Fruit fly (Drosophila melanogaster): ENCODE results near the gene CG8065.

DNA sequence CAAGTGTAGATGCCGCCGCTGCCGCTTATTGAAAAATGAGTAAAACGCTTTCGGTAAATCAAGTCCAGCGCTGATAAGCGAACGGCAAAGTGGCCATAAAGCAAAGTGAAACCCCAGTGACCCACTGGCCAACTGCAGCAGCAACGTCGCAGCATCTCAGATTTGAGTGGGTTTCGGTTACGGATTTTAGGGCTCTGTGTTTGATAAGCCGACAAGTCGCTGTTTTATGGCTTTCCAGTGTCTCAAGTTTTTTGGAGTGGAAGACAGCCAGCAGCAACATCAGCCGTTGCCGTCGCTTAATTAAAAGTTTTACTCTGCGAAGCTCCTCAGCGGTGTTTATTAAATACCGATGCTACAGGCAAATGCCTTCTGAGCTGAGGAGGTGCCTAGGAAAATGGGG is 18.1 kb upstream of the CG8065 start:
- TF ChIP-seq h (optimal IDR thresholded peaks at IDR 0.05) (no peak), Myc (optimal IDR thresholded peaks at IDR 0.05) (no peak), ttk (optimal IDR thresholded peaks at IDR 0.05) (no peak), psq (optimal IDR thresholded peaks at IDR 0.05) (no peak), insv (optimal IDR thresholded peaks at IDR 0.05) (no peak), Sin3A (optimal IDR thresholded peaks at IDR 0.05) (no peak)

Data from Kc167 (cell line).